Fruit fly (Drosophila melanogaster): ENCODE results near the gene Cht7.

The Cht7 gene

dm6 chr3L:3143383-3143962, 36.7 kb upstream of the Cht7 start, which contains the start of the genes CG11537 and Alg2 (continued):
- TF ChIP-seq Med (GFP tag) (peak; percentile 29), klu (GFP tag; IDR thresholded peaks at IDR 0.05) (no peak), Deaf1 (tag; optimal IDR thresholded peaks at IDR 0.05) (peak; percentile 52), dm (GFP tag; optimal IDR thresholded peaks at IDR 0.05) (peak; percentile 12), stwl (tag; optimal IDR thresholded peaks at IDR 0.05) (peak; percentile 28), CG30403 (GFP tag; optimal IDR thresholded peaks at IDR 0.05) (peak; percentile 22), pum (GFP tag; optimal IDR thresholded peaks at IDR 0.05) (no peak), sqz (GFP tag; optimal IDR thresholded peaks at IDR 0.05) (no peak), CG13775 (GFP tag; optimal IDR thresholded peaks at IDR 0.05) (peak; percentile 25), Neu2 (GFP tag; optimal IDR thresholded peaks at IDR 0.05; ENCODE audit: borderline replicate concordance) (no peak), scrt (GFP tag; optimal IDR thresholded peaks at IDR 0.05) (peak; percentile 56), CG15514 (GFP tag; optimal IDR thresholded peaks at IDR 0.05) (peak; percentile 35), lab (GFP tag; optimal IDR thresholded peaks at IDR 0.05) (peak; percentile 59), HHEX (GFP tag; optimal IDR thresholded peaks at IDR 0.05) (peak; percentile 12), CG9932 (GFP tag; IDR thresholded peaks at IDR 0.05) (peak; percentile 61)

- TF ChIP-seq CG6813 (GFP tag; optimal IDR thresholded peaks at IDR 0.05): no peak
- no peak for TF ChIP-seq B-H2 (GFP tag; optimal IDR thresholded peaks at IDR 0.05)
- no peak for TF ChIP-seq seq (GFP tag; IDR thresholded peaks at IDR 0.05)
- TF ChIP-seq Fer2 (tag; optimal IDR thresholded peaks at IDR 0.05): no peak
- TF ChIP-seq ATbp (GFP tag; optimal IDR thresholded peaks at IDR 0.05): no peak
- TF ChIP-seq CG4360 (GFP tag; IDR thresholded peaks at IDR 0.05): peak; percentile 72
- TF ChIP-seq CG15011 (GFP tag; optimal IDR thresholded peaks at IDR 0.05): no peak
- no peak for TF ChIP-seq abd-A (tag; optimal IDR thresholded peaks at IDR 0.05)
- no peak for TF ChIP-seq sima (GFP tag; optimal IDR thresholded peaks at IDR 0.05)
- TF ChIP-seq schlank (tag; optimal IDR thresholded peaks at IDR 0.05): no peak
- no peak for TF ChIP-seq Ets97D (GFP tag; optimal IDR thresholded peaks at IDR 0.05)
- no peak for TF ChIP-seq toy (GFP tag; IDR thresholded peaks at IDR 0.05)
- no peak for TF ChIP-seq Dip3 (GFP tag; optimal IDR thresholded peaks at IDR 0.05)
- TF ChIP-seq pum (GFP tag; optimal IDR thresholded peaks at IDR 0.05): no peak
- TF ChIP-seq danr (GFP tag; IDR thresholded peaks at IDR 0.05): no peak
- TF ChIP-seq CG2678 (tag; optimal IDR thresholded peaks at IDR 0.05): no peak
- TF ChIP-seq CG3995 (GFP tag; optimal IDR thresholded peaks at IDR 0.05): peak; percentile 79
- peak; percentile 57 for TF ChIP-seq Xbp1 (GFP tag; optimal IDR thresholded peaks at IDR 0.05)
- no peak for TF ChIP-seq CG30020 (tag; optimal IDR thresholded peaks at IDR 0.05)
- no peak for TF ChIP-seq gem (tag; optimal IDR thresholded peaks at IDR 0.05)
- no peak for TF ChIP-seq oc (tag; optimal IDR thresholded peaks at IDR 0.05)
- no peak for TF ChIP-seq Atf6 (GFP tag; IDR thresholded peaks at IDR 0.05)
- no peak for TF ChIP-seq NfI (GFP tag; optimal IDR thresholded peaks at IDR 0.05)
- TF ChIP-seq CG15514 (GFP tag; optimal IDR thresholded peaks at IDR 0.05): no peak
- TF ChIP-seq CG4282 (GFP tag; optimal IDR thresholded peaks at IDR 0.05): no peak
- TF ChIP-seq rib (GFP tag; IDR thresholded peaks at IDR 0.05): no peak
- no peak for TF ChIP-seq Xrp1 (GFP tag; IDR thresholded peaks at IDR 0.05)
- peak; percentile 5 for TF ChIP-seq HmgZ (tag; optimal IDR thresholded peaks at IDR 0.05)
- TF ChIP-seq Vsx1 (GFP tag; optimal IDR thresholded peaks at IDR 0.05): no peak
- no peak for TF ChIP-seq sc (optimal IDR thresholded peaks at IDR 0.05)
- no peak for TF ChIP-seq sc (GFP tag; optimal IDR thresholded peaks at IDR 0.05)
- no peak for TF ChIP-seq luna (GFP tag; optimal IDR thresholded peaks at IDR 0.05)
- no peak for TF ChIP-seq CG9817 (tag; optimal IDR thresholded peaks at IDR 0.05)
- TF ChIP-seq trem (tag; optimal IDR thresholded peaks at IDR 0.05): no peak
- TF ChIP-seq CG33557 (GFP tag; optimal IDR thresholded peaks at IDR 0.05): no peak
These were observed 36.0 kb upstream of the Cht7 start for dm6 chr3L:3142516-3143382.

All from whole organism, embryonic.